Worm (Caenorhabditis elegans): ENCODE data around the gene spat-2.

The spat-2 gene

DNA sequence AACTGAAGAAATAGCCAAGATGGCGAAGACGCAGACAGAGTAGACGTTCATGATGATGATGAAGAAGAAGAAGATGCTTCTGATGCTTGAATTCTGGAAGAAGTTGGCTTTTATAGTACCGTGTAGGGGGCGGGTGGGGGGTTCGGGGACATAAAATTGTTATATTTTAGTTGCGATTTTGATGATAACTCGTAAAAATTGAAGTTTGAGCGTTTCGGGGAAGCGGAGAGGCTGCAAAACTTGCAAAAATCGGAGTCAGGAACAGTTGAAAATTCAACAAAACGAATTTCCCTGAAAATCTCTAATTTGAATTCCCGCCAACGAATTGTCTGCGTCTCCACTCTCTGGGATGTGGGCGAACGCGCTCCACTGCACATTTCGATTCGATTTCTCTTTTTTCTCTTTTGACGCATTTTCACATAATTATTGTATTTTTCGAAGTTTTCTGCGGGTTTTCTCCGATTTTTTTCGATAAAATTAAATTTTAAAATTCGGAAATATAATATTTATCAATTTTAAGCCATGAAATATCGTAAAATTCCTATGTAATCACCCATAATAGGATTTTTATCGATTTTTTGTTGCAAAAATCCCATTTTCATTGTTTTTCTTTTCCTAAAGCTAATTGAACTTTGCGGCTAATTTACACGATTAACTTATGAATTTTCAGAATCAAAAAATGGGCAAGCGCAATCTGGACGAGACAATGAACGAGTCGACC, 29.0 kb upstream of the spat-2 start, which contains the start of the genes fipr-17 and Y48A6B.3 (continued):
- TF ChIP-seq dox-1 (GFP tag; IDR thresholded peaks at IDR 0.05) = peak; percentile 86
- peak; percentile 69 for TF ChIP-seq F49E8.2 (tag; optimal IDR thresholded peaks at IDR 0.05; ENCODE audit: insufficient read depth)
- peak; percentile 62 for TF ChIP-seq pha-4 (tag; optimal IDR thresholded peaks at IDR 0.05)
- TF ChIP-seq nhr-90 (tag; optimal IDR thresholded peaks at IDR 0.05) = no peak
- TF ChIP-seq F23B12.7 (tag; optimal IDR thresholded peaks at IDR 0.05; ENCODE audit: insufficient read depth) = peak; percentile 93
- no peak for TF ChIP-seq aptf-3 (GFP tag; IDR thresholded peaks at IDR 0.05)
- peak; percentile 35 for TF ChIP-seq xnd-1 (tag; optimal IDR thresholded peaks at IDR 0.05)
- peak; percentile 78 for TF ChIP-seq B0019.2 (GFP tag; conservative IDR thresholded peaks at IDR 0.05)
- peak; percentile 58 for TF ChIP-seq snpc-1.1 (tag; optimal IDR thresholded peaks at IDR 0.05; ENCODE audit: insufficient read depth)
- peak; percentile 69 for TF ChIP-seq him-1 (tag; optimal IDR thresholded peaks at IDR 0.05)

DNA sequence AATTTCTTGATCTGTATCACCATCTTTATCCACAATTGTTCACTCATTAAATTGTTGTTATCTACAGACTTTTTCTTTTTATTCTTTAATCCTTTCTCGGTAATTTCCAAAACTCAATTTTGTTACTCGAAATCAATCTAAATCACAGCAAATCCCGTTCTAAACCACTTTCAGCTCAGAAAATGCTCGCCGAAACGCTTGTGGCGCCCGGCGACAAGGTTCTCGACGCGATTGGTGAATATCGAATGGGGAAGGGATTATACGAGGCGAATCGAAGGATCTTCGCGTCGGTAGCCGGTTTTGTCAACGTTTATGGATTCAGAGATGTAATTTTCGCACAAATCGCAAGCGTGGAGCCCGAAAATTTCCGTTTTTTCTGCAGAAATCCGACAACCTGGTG, 27.9 kb upstream of the spat-2 start, which contains the start of gene exos-1:
TSS of gene exos-1 (plus strand) at position 175 of the 400 bp plus-strand sequence.
- TF ChIP-seq ceh-91 (GFP tag; IDR thresholded peaks at IDR 0.05) (peak; percentile 23; the same call in 1 of the 2 replicates), pbrm-1 (GFP tag; IDR thresholded peaks at IDR 0.05) (no peak), ama-1 (optimal IDR thresholded peaks at IDR 0.05) (no peak), ama-1 (GFP tag; optimal IDR thresholded peaks at IDR 0.05) (no peak), tlf-1 (GFP tag; optimal IDR thresholded peaks at IDR 0.05) (peak; percentile 11), hmg-1.2 (GFP tag; IDR thresholded peaks at IDR 0.05) (0 out of 2 replicates have a peak, but pooled peaks have one; percentile 9), tbx-9 (tag; optimal IDR thresholded peaks at IDR 0.05; ENCODE audit: borderline replicate concordance) (no peak), dox-1 (GFP tag; IDR thresholded peaks at IDR 0.05) (no peak), lsy-27 (tag; optimal IDR thresholded peaks at IDR 0.05; ENCODE audit: borderline replicate concordance, insufficient read depth) (no peak), snpc-3.4 (tag; optimal IDR thresholded peaks at IDR 0.05) (no peak), nhr-27 (tag; optimal IDR thresholded peaks at IDR 0.05) (no peak), Y95B8A.8 (GFP tag; IDR thresholded peaks at IDR 0.05) (no peak), hrde-1 (tag; optimal IDR thresholded peaks at IDR 0.05; ENCODE audit: borderline replicate concordance) (no peak), madf-6 (GFP tag; IDR thresholded peaks at IDR 0.05) (peak; percentile 66), lin-26 (GFP tag; IDR thresholded peaks at IDR 0.05) (peak; percentile 56; the same call in 1 of the 2 replicates), let-607 (tag; optimal IDR thresholded peaks at IDR 0.05) (no peak), ztf-28 (GFP tag; IDR thresholded peaks at IDR 0.05) (no peak), ztf-3 (GFP tag; optimal IDR thresholded peaks at IDR 0.05) (no peak), B0019.2 (GFP tag; conservative IDR thresholded peaks at IDR 0.05) (no peak), ztf-18 (tag; optimal IDR thresholded peaks at IDR 0.05) (no peak), B0336.3 (GFP tag; IDR thresholded peaks at IDR 0.05) (peak; percentile 81), nfyb-1 (GFP tag; IDR thresholded peaks at IDR 0.05) (0 out of 2 replicates have a peak, but pooled peaks have one; percentile 33), F49E8.2 (tag; optimal IDR thresholded peaks at IDR 0.05; ENCODE audit: insufficient read depth) (no peak), egrh-3 (GFP tag; IDR thresholded peaks at IDR 0.05) (no peak), attf-6 (GFP tag; IDR thresholded peaks at IDR 0.05) (peak; percentile 45), B0261.1 (tag; optimal IDR thresholded peaks at IDR 0.05) (no peak), ZK185.1 (tag; optimal IDR thresholded peaks at IDR 0.05; ENCODE audit: poor library complexity, severe bottlenecking) (no peak), mes-4 (tag; optimal IDR thresholded peaks at IDR 0.05) (no peak), lin-54 (GFP tag; optimal IDR thresholded peaks at IDR 0.05) (peak; percentile 37), rec-8 (tag; optimal IDR thresholded peaks at IDR 0.05) (no peak), tbp1 (GFP tag; optimal IDR thresholded peaks at IDR 0.05) (no peak), Y53F4B.3 (GFP tag; IDR thresholded peaks at IDR 0.05) (no peak), athp-1 (tag; optimal IDR thresholded peaks at IDR 0.05) (no peak), snpc-1.1 (tag; optimal IDR thresholded peaks at IDR 0.05; ENCODE audit: insufficient read depth) (no peak), die-1 (tag; optimal IDR thresholded peaks at IDR 0.05) (no peak), mel-28 (tag; optimal IDR thresholded peaks at IDR 0.05; ENCODE audit: borderline replicate concordance) (no peak), nhr-80 (tag; optimal IDR thresholded peaks at IDR 0.05) (no peak), fkh-3 (tag; optimal IDR thresholded peaks at IDR 0.05) (no peak)
